Fruit fly (Drosophila melanogaster) whole organism, embryonic: ENCODE results near the gene CG16965.

Source experiments
- B-H1 ChIP-seq: fragments of 200-800 bp; sonication (Bioruptor generic); IDR thresholded peaks from 3 replicates; pipeline ENCODE4 v1.3.6; 2022; ENCODE audit warnings: missing biosample characterization, missing genetic modification characterization
- CG10147 ChIP-seq: fragments of 200-800 bp; sonication (Bioruptor generic); optimal IDR thresholded peaks from 2 replicates; lab custom pipeline; 2019; ENCODE audit warnings: missing biosample characterization, mild to moderate bottlenecking, missing genetic modification characterization, moderate library complexity
- CG10366 ChIP-seq: fragments of 200-800 bp; sonication (Bioruptor generic); IDR thresholded peaks from 2 replicates; pipeline ENCODE4 v1.3.6; 2022; ENCODE audit warnings: missing biosample characterization, missing genetic modification characterization
- CG11560 ChIP-seq: fragments of 200-800 bp; sonication (Bioruptor generic); IDR thresholded peaks from 3 replicates; pipeline ENCODE4 v1.3.6; 2022; ENCODE audit warnings: missing biosample characterization, missing genetic modification characterization
- CG12155 ChIP-seq: fragments of 200-800 bp; sonication (Bioruptor generic); optimal IDR thresholded peaks from 3 replicates; lab custom pipeline; 2016; ENCODE audit warnings: missing biosample characterization, missing genetic modification characterization
- CG12236 ChIP-seq: fragments of 200-800 bp; sonication (Bioruptor generic); optimal IDR thresholded peaks from 2 replicates; lab custom pipeline; 2016; ENCODE audit warnings: missing biosample characterization, missing genetic modification characterization
- CG16813 ChIP-seq: fragments of 200-800 bp; sonication (Bioruptor generic); IDR thresholded peaks from 3 replicates; pipeline ENCODE4 v1.3.6; 2022; ENCODE audit warnings: missing biosample characterization, missing genetic modification characterization; ENCODE audit not compliant: partially characterized antibody
- CG17802 ChIP-seq: fragments of 200-800 bp; sonication (Bioruptor generic); optimal IDR thresholded peaks from 2 replicates; lab custom pipeline; 2018; ENCODE audit warnings: missing biosample characterization, mild to moderate bottlenecking, missing genetic modification characterization, moderate library complexity
- CG2678 ChIP-seq: fragments of 200-800 bp; sonication (Bioruptor generic); optimal IDR thresholded peaks from 3 replicates; lab custom pipeline; 2019; ENCODE audit warnings: missing biosample characterization, mild to moderate bottlenecking, missing genetic modification characterization, moderate library complexity
- CG2889 ChIP-seq: fragments of 200-800 bp; sonication (Bioruptor generic); IDR thresholded peaks from 3 replicates; pipeline ENCODE4 v1.3.6; 2022; ENCODE audit warnings: missing biosample characterization, missing genetic modification characterization
- CG3281 ChIP-seq: fragments of 200-800 bp; sonication (Bioruptor generic); optimal IDR thresholded peaks from 3 replicates; lab custom pipeline; 2017; ENCODE audit warnings: missing biosample characterization, mild to moderate bottlenecking, missing genetic modification characterization
- CG3407 ChIP-seq: fragments of 200-800 bp; sonication (Bioruptor generic); optimal IDR thresholded peaks from 2 replicates; lab custom pipeline; 2018; ENCODE audit warnings: missing biosample characterization, mild to moderate bottlenecking, missing genetic modification characterization
- CG34224 ChIP-seq: fragments of 200-800 bp; sonication (Bioruptor generic); IDR thresholded peaks from 3 replicates; pipeline ENCODE4 v1.3.6; 2022; ENCODE audit warnings: missing biosample characterization, missing genetic modification characterization; ENCODE audit not compliant: partially characterized antibody
- CG4854 ChIP-seq: fragments of 200-800 bp; sonication (Bioruptor generic); optimal IDR thresholded peaks from 2 replicates; lab custom pipeline; 2016; ENCODE audit warnings: missing biosample characterization, missing genetic modification characterization, inconsistent platforms
- CG6791 ChIP-seq: fragments of 200-800 bp; sonication (Bioruptor generic); IDR thresholded peaks from 3 replicates; pipeline ENCODE4 v1.3.6; 2022; ENCODE audit warnings: missing biosample characterization, missing genetic modification characterization; ENCODE audit not compliant: partially characterized antibody
- HLH3B ChIP-seq: fragments of 200-800 bp; sonication (Bioruptor generic); IDR thresholded peaks from 2 replicates; pipeline ENCODE4 v1.3.6; 2022; ENCODE audit warnings: missing biosample characterization, missing genetic modification characterization
- HLHmδ ChIP-seq: fragments of 200-800 bp; sonication (Bioruptor generic); optimal IDR thresholded peaks from 2 replicates; lab custom pipeline; 2018; ENCODE audit warnings: missing biosample characterization, mild to moderate bottlenecking, missing genetic modification characterization, moderate library complexity
- Hr78 ChIP-seq, 2 experiments: fragments of 200-800 bp in 1 of 2; fragments of >200 bp in 1 of 2; sonication (Bioruptor generic) in 1 of 2; optimal IDR thresholded peaks; 2 replicates each; lab custom pipeline; 2017 to 2019; ENCODE audit warnings: missing biosample characterization in 2 of 2, missing genetic modification characterization in 2 of 2, mild to moderate bottlenecking in 1 of 2, moderate library complexity in 1 of 2
- Oli ChIP-seq: fragments of 200-800 bp; sonication (Bioruptor generic); optimal IDR thresholded peaks from 2 replicates; lab custom pipeline; 2018; ENCODE audit warnings: missing biosample characterization, mild to moderate bottlenecking, missing genetic modification characterization, moderate library complexity
- Pdp1 ChIP-seq, 2 experiments: fragments of 200-800 bp; sonication (Bioruptor generic); optimal IDR thresholded peaks; 3 replicates each; lab custom pipeline; 2016; ENCODE audit warnings: missing biosample characterization in 2 of 2, missing genetic modification characterization in 2 of 2, mild to moderate bottlenecking in 1 of 2, moderate library complexity in 1 of 2
- Rfx ChIP-seq: fragments of 200-800 bp; sonication (Bioruptor generic); IDR thresholded peaks from 2 replicates; pipeline ENCODE4 v1.3.6; 2022; ENCODE audit warnings: missing biosample characterization, missing genetic modification characterization
- Side ChIP-seq: fragments of 200-800 bp; sonication (Bioruptor generic); optimal IDR thresholded peaks from 2 replicates; lab custom pipeline; 2016; ENCODE audit warnings: missing biosample characterization, missing genetic modification characterization
- Stat92E ChIP-seq, 3 experiments: fragments of >200 bp in 2 of 3; fragments of 200-800 bp in 1 of 3; sonication (Bioruptor generic) in 1 of 3; optimal IDR thresholded peaks; 2 replicates each; lab custom pipeline; 2017 to 2019; ENCODE audit warnings: missing biosample characterization in 3 of 3, missing genetic modification characterization in 3 of 3, mild to moderate bottlenecking in 1 of 3, moderate library complexity in 1 of 3
- YL-1 ChIP-seq: fragments of 200-800 bp; sonication (Bioruptor generic); optimal IDR thresholded peaks from 3 replicates; lab custom pipeline; 2017; ENCODE audit warnings: missing biosample characterization, mild to moderate bottlenecking, missing genetic modification characterization
- aop ChIP-seq: fragments of 200-800 bp; sonication (Bioruptor generic); IDR thresholded peaks from 2 replicates; pipeline ENCODE4 v1.3.6; 2022; ENCODE audit warnings: missing biosample characterization, missing genetic modification characterization
- ato ChIP-seq: fragments of 200-800 bp; sonication (Bioruptor generic); IDR thresholded peaks from 2 replicates; pipeline ENCODE4 v1.3.6; 2022; ENCODE audit warnings: missing biosample characterization, missing genetic modification characterization; ENCODE audit not compliant: partially characterized antibody
- caup ChIP-seq: fragments of 200-800 bp; sonication (Bioruptor generic); optimal IDR thresholded peaks from 3 replicates; lab custom pipeline; 2017; ENCODE audit warnings: missing biosample characterization, mild to moderate bottlenecking, missing genetic modification characterization, moderate library complexity; ENCODE audit not compliant: severe bottlenecking
- chn ChIP-seq: fragments of 200-800 bp; sonication (Bioruptor generic); optimal IDR thresholded peaks from 2 replicates; lab custom pipeline; 2016; ENCODE audit warnings: missing biosample characterization, missing genetic modification characterization
- corto ChIP-seq: fragments of 200-800 bp; sonication (Bioruptor generic); optimal IDR thresholded peaks from 2 replicates; lab custom pipeline; 2016; ENCODE audit warnings: missing biosample characterization, mild to moderate bottlenecking, missing genetic modification characterization, moderate library complexity
- eve ChIP-seq, 2 experiments: fragments of >200 bp; optimal IDR thresholded peaks; 2 replicates each; lab custom pipeline; 2017; ENCODE audit warnings: missing biosample characterization in 2 of 2, missing genetic modification characterization in 2 of 2
- fd96Cb ChIP-seq: fragments of 200-800 bp; sonication (Bioruptor generic); optimal IDR thresholded peaks from 2 replicates; lab custom pipeline; 2018; ENCODE audit warnings: missing biosample characterization, mild to moderate bottlenecking, missing genetic modification characterization, moderate library complexity
- gsb-n ChIP-seq: fragments of 200-800 bp; sonication (Bioruptor generic); optimal IDR thresholded peaks from 3 replicates; lab custom pipeline; 2018; ENCODE audit warnings: missing biosample characterization, mild to moderate bottlenecking, missing genetic modification characterization
- hbn ChIP-seq: fragments of 200-800 bp; sonication (Bioruptor generic); IDR thresholded peaks from 2 replicates; pipeline ENCODE4 v1.3.6; 2022; ENCODE audit warnings: missing biosample characterization, missing genetic modification characterization; ENCODE audit not compliant: partially characterized antibody
- lilli ChIP-seq: fragments of 200-800 bp; sonication (Bioruptor generic); optimal IDR thresholded peaks from 3 replicates; lab custom pipeline; 2016; ENCODE audit warnings: missing biosample characterization, missing genetic modification characterization
- mld ChIP-seq: fragments of 200-800 bp; sonication (Bioruptor generic); IDR thresholded peaks from 3 replicates; pipeline ENCODE4 v1.3.6; 2022; ENCODE audit warnings: missing biosample characterization, missing genetic modification characterization; ENCODE audit not compliant: partially characterized antibody
- nau ChIP-seq: fragments of 200-800 bp; sonication (Bioruptor generic); optimal IDR thresholded peaks from 3 replicates; lab custom pipeline; 2017; ENCODE audit warnings: missing biosample characterization, mild to moderate bottlenecking, missing genetic modification characterization, missing genetic modification reagents
- odd ChIP-seq: fragments of 200-800 bp; sonication (Bioruptor generic); optimal IDR thresholded peaks from 2 replicates; lab custom pipeline; 2017; ENCODE audit warnings: missing biosample characterization, mild to moderate bottlenecking, missing genetic modification characterization
- pros ChIP-seq: fragments of 200-800 bp; sonication (Bioruptor generic); optimal IDR thresholded peaks from 3 replicates; lab custom pipeline; 2019; ENCODE audit warnings: missing biosample characterization, mild to moderate bottlenecking, missing genetic modification characterization, moderate library complexity
- run ChIP-seq: fragments of 200-800 bp; sonication (Bioruptor generic); optimal IDR thresholded peaks from 3 replicates; lab custom pipeline; 2018; ENCODE audit warnings: missing biosample characterization, mild to moderate bottlenecking, missing genetic modification characterization
- sc ChIP-seq, 3 experiments: fragments of >200 bp in 2 of 3; fragments of 200-800 bp in 1 of 3; sonication (Bioruptor generic) in 1 of 3; optimal IDR thresholded peaks; 2 replicates in 2 of 3; 3 replicates in 1 of 3; lab custom pipeline; 2017; ENCODE audit warnings: mild to moderate bottlenecking in 1 of 3, missing biosample characterization in 1 of 3, missing genetic modification characterization in 1 of 3, missing genetic modification reagents in 1 of 3
- schlank ChIP-seq: fragments of 200-800 bp; sonication (Bioruptor generic); optimal IDR thresholded peaks from 2 replicates; lab custom pipeline; 2018; ENCODE audit warnings: missing biosample characterization, mild to moderate bottlenecking, missing genetic modification characterization
- scrt ChIP-seq: fragments of 200-800 bp; sonication (Bioruptor generic); optimal IDR thresholded peaks from 2 replicates; lab custom pipeline; 2018; ENCODE audit warnings: missing biosample characterization, mild to moderate bottlenecking, missing genetic modification characterization, moderate library complexity
- stc ChIP-seq: fragments of 200-800 bp; sonication (Bioruptor generic); IDR thresholded peaks from 2 replicates; pipeline ENCODE4 v1.3.6; 2022; ENCODE audit warnings: missing biosample characterization, missing genetic modification characterization
- tio ChIP-seq: fragments of 200-800 bp; sonication (Bioruptor generic); optimal IDR thresholded peaks from 2 replicates; lab custom pipeline; 2017; ENCODE audit warnings: missing biosample characterization, missing genetic modification characterization, inconsistent platforms
- ttk ChIP-seq: fragments of 200-800 bp; sonication (Bioruptor generic); IDR thresholded peaks from 2 replicates; pipeline ENCODE4 v2.1.2; 2022; ENCODE audit warnings: missing biosample characterization, missing genetic modification characterization
- wor ChIP-seq: fragments of 200-800 bp; sonication (Bioruptor generic); IDR thresholded peaks from 2 replicates; pipeline ENCODE4 v1.3.6; 2022; ENCODE audit warnings: missing biosample characterization, missing genetic modification characterization
- yki ChIP-seq: fragments of >200 bp; optimal IDR thresholded peaks from 3 replicates; lab custom pipeline; 2018
- zfh1 ChIP-seq: fragments of 200-800 bp; sonication (Bioruptor generic); IDR thresholded peaks from 3 replicates; pipeline ENCODE4 v1.3.6; 2022; ENCODE audit warnings: missing biosample characterization, missing genetic modification characterization

CG16965 gene

dm6 chr2L:11970853-11971397 is 10.5 kb upstream of the CG16965 start (continued):
- TF ChIP-seq CG10366, result peak; percentile 77
- TF ChIP-seq pros (GFP tag; lab: Kevin White, UChicago), result peak; percentile 62
- TF ChIP-seq zfh1, result peak; percentile 56; the same call in 1 of the 3 replicates
- peak; percentile 17 for TF ChIP-seq schlank (tag; lab: Kevin White, UChicago)
- peak; percentile 58 for TF ChIP-seq caup (GFP tag; lab: Kevin White, UChicago)
- peak; percentile 21 for TF ChIP-seq gsb-n (tag; lab: Kevin White, UChicago)
- no peak for TF ChIP-seq ttk (GFP tag; lab: Robert Waterston, UW)
- peak in 1 of 2 experiments; percentile 50 for TF ChIP-seq Hr78 (GFP tag; optimal IDR thresholded peaks at IDR 0.05; lab: Kevin White, UChicago)
- no peak for TF ChIP-seq CG2889 (GFP tag; lab: Robert Waterston, UW)
- TF ChIP-seq CG17802 (tag; lab: Kevin White, UChicago), result no peak
- no peak for TF ChIP-seq Stat92E (GFP tag; optimal IDR thresholded peaks at IDR 0.05; lab: Kevin White, UChicago)
- no peak for TF ChIP-seq wor (GFP tag; lab: Robert Waterston, UW)
- no peak for TF ChIP-seq sc (optimal IDR thresholded peaks at IDR 0.05; lab: Kevin White, UChicago)
- TF ChIP-seq sc (GFP tag; optimal IDR thresholded peaks at IDR 0.05; lab: Kevin White, UChicago), result peak; percentile 19
- peak; percentile 25 for TF ChIP-seq Side (GFP tag; lab: Kevin White, UChicago)
- TF ChIP-seq yki (lab: Kevin White, UChicago), result peak; percentile 49
- TF ChIP-seq stc (GFP tag; lab: Robert Waterston, UW), result peak; percentile 40; the same call in 1 of the 2 replicates
- TF ChIP-seq CG12155 (GFP tag; lab: Kevin White, UChicago), result no peak
- no peak for TF ChIP-seq CG4854 (GFP tag; lab: Kevin White, UChicago)
- peak; percentile 24 to 28 for TF ChIP-seq Pdp1 (GFP tag; optimal IDR thresholded peaks at IDR 0.05; lab: Kevin White, UChicago)
- TF ChIP-seq CG10147 (GFP tag; lab: Kevin White, UChicago), result no peak
- peak; percentile 14 for TF ChIP-seq Oli (tag; lab: Kevin White, UChicago)
- TF ChIP-seq corto (GFP tag; lab: Kevin White, UChicago), result no peak
- no peak for TF ChIP-seq CG12236 (GFP tag; lab: Kevin White, UChicago)
- no peak for TF ChIP-seq YL-1 (GFP tag; lab: Kevin White, UChicago)
- TF ChIP-seq nau (GFP tag; lab: Kevin White, UChicago), result no peak
- no peak for TF ChIP-seq scrt (GFP tag; lab: Kevin White, UChicago)
- peak; percentile 53 for TF ChIP-seq Rfx (GFP tag; lab: Robert Waterston, UW)
- TF ChIP-seq B-H1 (GFP tag; lab: Robert Waterston, UW), result no peak
- no peak for TF ChIP-seq aop (GFP tag; lab: Robert Waterston, UW)
- TF ChIP-seq CG6791 (GFP tag; lab: Robert Waterston, UW), result no peak
- no peak for TF ChIP-seq CG11560 (tag; lab: Robert Waterston, UW)
- no peak for TF ChIP-seq CG3407
- TF ChIP-seq eve (GFP tag; optimal IDR thresholded peaks at IDR 0.05; lab: Kevin White, UChicago), result no peak
- TF ChIP-seq HLHmδ (GFP tag; lab: Kevin White, UChicago), result peak; percentile 50
- TF ChIP-seq chn, result peak; percentile 17
- TF ChIP-seq lilli, result peak; percentile 34
- TF ChIP-seq hbn (GFP tag; lab: Robert Waterston, UW), result no peak
- no peak for TF ChIP-seq odd (GFP tag; lab: Kevin White, UChicago)
- TF ChIP-seq tio (GFP tag; lab: Kevin White, UChicago), result no peak
- TF ChIP-seq fd96Cb, result no peak
- peak; percentile 47; the same call in 1 of the 2 replicates for TF ChIP-seq HLH3B (GFP tag; lab: Robert Waterston, UW)
- peak; percentile 27; the same call in 1 of the 3 replicates for TF ChIP-seq CG16813 (GFP tag; lab: Robert Waterston, UW)
- peak; percentile 28 for TF ChIP-seq CG3281 (GFP tag; lab: Kevin White, UChicago)
- TF ChIP-seq ato (GFP tag; lab: Robert Waterston, UW), result peak; percentile 7; the same call in 1 of the 2 replicates
- no peak for TF ChIP-seq run (tag; lab: Kevin White, UChicago)
- TF ChIP-seq CG34224 (GFP tag; lab: Robert Waterston, UW), result no peak
- peak; percentile 19 for TF ChIP-seq CG2678 (tag; lab: Kevin White, UChicago)
- no peak for TF ChIP-seq mld (GFP tag; lab: Robert Waterston, UW)
